Fruit fly (Drosophila melanogaster) whole organism, adult: ENCODE results near the gene CG31743.

Experiments
- CG11617 ChIP-seq: fragments of 200-800 bp; sonication (Bioruptor generic); optimal IDR thresholded peaks from 2 replicates; lab custom pipeline; 2017; ENCODE audit warnings: mild to moderate bottlenecking, missing biosample characterization, missing genetic modification reagents, missing genetic modification characterization
- CG12768 ChIP-seq: fragments of 200-800 bp; sonication (Bioruptor generic); optimal IDR thresholded peaks from 2 replicates; lab custom pipeline; 2017; ENCODE audit warnings: missing biosample characterization, missing genetic modification characterization, mild to moderate bottlenecking, moderate library complexity, missing genetic modification reagents
- CG14711 ChIP-seq: fragments of 200-800 bp; sonication (Bioruptor generic); optimal IDR thresholded peaks from 2 replicates; lab custom pipeline; 2018; ENCODE audit warnings: missing biosample characterization, mild to moderate bottlenecking, missing genetic modification characterization, moderate library complexity
- CG1620 ChIP-seq: fragments of 200-800 bp; sonication (Bioruptor generic); optimal IDR thresholded peaks from 2 replicates; lab custom pipeline; 2016; ENCODE audit warnings: missing biosample characterization, missing genetic modification characterization
- CG33017 ChIP-seq: fragments of 200-800 bp; sonication (Bioruptor generic); optimal IDR thresholded peaks from 2 replicates; lab custom pipeline; 2018; ENCODE audit warnings: missing biosample characterization, mild to moderate bottlenecking, missing genetic modification characterization, moderate library complexity
- CG5204 ChIP-seq: fragments of 200-800 bp; sonication (Bioruptor generic); optimal IDR thresholded peaks from 2 replicates; lab custom pipeline; 2016; ENCODE audit warnings: missing biosample characterization, missing genetic modification characterization
- CG7045 ChIP-seq: fragments of 200-800 bp; sonication (Bioruptor generic); optimal IDR thresholded peaks from 2 replicates; lab custom pipeline; 2017; ENCODE audit warnings: missing biosample characterization, mild to moderate bottlenecking, missing genetic modification characterization
- CG7101 ChIP-seq: fragments of 200-800 bp; sonication (Bioruptor generic); optimal IDR thresholded peaks from 2 replicates; lab custom pipeline; 2018; ENCODE audit warnings: missing biosample characterization, mild to moderate bottlenecking, missing genetic modification characterization, moderate library complexity
- Clk ChIP-seq: fragments of 200-800 bp; sonication (Bioruptor generic); optimal IDR thresholded peaks from 2 replicates; lab custom pipeline; 2017; ENCODE audit warnings: missing biosample characterization, missing genetic modification characterization
- Crg-1 ChIP-seq: fragments of 200-800 bp; sonication (Bioruptor generic); optimal IDR thresholded peaks from 2 replicates; lab custom pipeline; 2016; ENCODE audit warnings: missing biosample characterization, missing genetic modification characterization
- Hr96 ChIP-seq: fragments of 200-800 bp; sonication (Bioruptor generic); optimal IDR thresholded peaks from 2 replicates; lab custom pipeline; 2016; ENCODE audit warnings: missing biosample characterization, missing genetic modification characterization
- Mnt ChIP-seq: fragments of 200-800 bp; sonication (Bioruptor generic); optimal IDR thresholded peaks from 2 replicates; lab custom pipeline; 2016; ENCODE audit warnings: missing biosample characterization, mild to moderate bottlenecking, missing genetic modification characterization
- bab1 ChIP-seq: fragments of 200-800 bp; sonication (Bioruptor generic); optimal IDR thresholded peaks from 3 replicates; lab custom pipeline; 2019; ENCODE audit warnings: missing biosample characterization, mild to moderate bottlenecking, missing genetic modification characterization, moderate library complexity
- cic ChIP-seq: fragments of 200-800 bp; sonication (Bioruptor generic); optimal IDR thresholded peaks from 2 replicates; lab custom pipeline; 2017; ENCODE audit warnings: missing biosample characterization, mild to moderate bottlenecking, missing genetic modification characterization, moderate library complexity
- cnc ChIP-seq, 2 experiments: fragments of >200 bp; optimal IDR thresholded peaks; 2 replicates each; lab custom pipeline; 2017
- kay ChIP-seq: fragments of 200-800 bp; sonication (Bioruptor generic); peaks from one replicate; lab custom pipeline; 2016; ENCODE audit warnings: missing biosample characterization, missing genetic modification characterization, borderline replicate concordance
- ovo ChIP-seq: fragments of 200-800 bp; sonication (Bioruptor generic); optimal IDR thresholded peaks from 2 replicates; lab custom pipeline; 2016; ENCODE audit warnings: missing biosample characterization, missing genetic modification characterization
- pad ChIP-seq: fragments of 200-800 bp; sonication (Bioruptor generic); optimal IDR thresholded peaks from 3 replicates; lab custom pipeline; 2017; ENCODE audit warnings: missing biosample characterization, missing genetic modification characterization, mild to moderate bottlenecking, moderate library complexity, missing genetic modification reagents
- tj ChIP-seq: fragments of 200-800 bp; sonication (Bioruptor generic); optimal IDR thresholded peaks from 3 replicates; lab custom pipeline; 2017; ENCODE audit warnings: missing biosample characterization, mild to moderate bottlenecking, missing genetic modification characterization, moderate library complexity
- toe ChIP-seq: fragments of 200-800 bp; sonication (Bioruptor generic); optimal IDR thresholded peaks from 2 replicates; lab custom pipeline; 2016; ENCODE audit warnings: missing biosample characterization, missing genetic modification characterization

Gene CG31743

dm6 chr2L:16868897-16869324 is 10.4 kb upstream of the CG31743 start:
- no peak for TF ChIP-seq CG7101 (tag; lab: Kevin White, UChicago)
- TF ChIP-seq Crg-1 (GFP tag; lab: Kevin White, UChicago): no peak
- no peak for TF ChIP-seq CG11617 (GFP tag; lab: Kevin White, UChicago)
- no peak for TF ChIP-seq ovo (GFP tag; lab: Kevin White, UChicago)
- TF ChIP-seq cic (GFP tag; lab: Kevin White, UChicago): no peak

dm6 chr2L:16874924-16875323 is 4.4 kb upstream of the CG31743 start:
- TF ChIP-seq Hr96 (no peak), Crg-1 (GFP tag; lab: Kevin White, UChicago) (no peak), CG5204 (GFP tag; lab: Kevin White, UChicago) (no peak), kay (GFP tag; lab: Kevin White, UChicago) (peak; percentile 54)

dm6 chr2L:16876555-16876954 is 2.8 kb upstream of the CG31743 start:
- TF ChIP-seq Crg-1 (GFP tag; lab: Kevin White, UChicago) (no peak), CG7045 (GFP tag; lab: Kevin White, UChicago) (no peak), kay (GFP tag; lab: Kevin White, UChicago) (no peak), Mnt (no peak), CG5204 (GFP tag; lab: Kevin White, UChicago) (no peak), CG1620 (GFP tag; lab: Kevin White, UChicago) (no peak), CG7101 (tag; lab: Kevin White, UChicago) (no peak), Hr96 (no peak), Clk (GFP tag; lab: Kevin White, UChicago) (no peak), CG11617 (GFP tag; lab: Kevin White, UChicago) (no peak), bab1 (GFP tag; lab: Kevin White, UChicago) (no peak), cic (GFP tag; lab: Kevin White, UChicago) (no peak), CG14711 (tag; lab: Kevin White, UChicago) (no peak), CG33017 (tag; lab: Kevin White, UChicago) (no peak), CG12768 (GFP tag; lab: Kevin White, UChicago) (no peak), toe (no peak)

- TF ChIP-seq Hr96: no peak
- TF ChIP-seq Mnt: no peak
- TF ChIP-seq tj (GFP tag; lab: Kevin White, UChicago): no peak
- no peak for TF ChIP-seq kay (GFP tag; lab: Kevin White, UChicago)
- TF ChIP-seq CG33017 (tag; lab: Kevin White, UChicago): no peak
- TF ChIP-seq Clk (GFP tag; lab: Kevin White, UChicago): no peak
- TF ChIP-seq CG14711 (tag; lab: Kevin White, UChicago): no peak
- no peak for TF ChIP-seq ovo (GFP tag; lab: Kevin White, UChicago)
- no peak for TF ChIP-seq bab1 (GFP tag; lab: Kevin White, UChicago)
- no peak for TF ChIP-seq cic (GFP tag; lab: Kevin White, UChicago)
- no peak for TF ChIP-seq pad (GFP tag; lab: Kevin White, UChicago)
- no peak for TF ChIP-seq cnc (optimal IDR thresholded peaks at IDR 0.05; lab: Kevin White, UChicago)
- TF ChIP-seq CG12768 (GFP tag; lab: Kevin White, UChicago): no peak
- TF ChIP-seq CG11617 (GFP tag; lab: Kevin White, UChicago): no peak
- TF ChIP-seq CG5204 (GFP tag; lab: Kevin White, UChicago): no peak
- TF ChIP-seq CG1620 (GFP tag; lab: Kevin White, UChicago): no peak
- TF ChIP-seq toe: no peak
- no peak for TF ChIP-seq Crg-1 (GFP tag; lab: Kevin White, UChicago)
- no peak for TF ChIP-seq CG7101 (tag; lab: Kevin White, UChicago)
Measured at dm6 chr2L:16877678-16878077, 1.6 kb upstream of the CG31743 start.

- TF ChIP-seq Mnt: peak; percentile 77
- TF ChIP-seq Clk (GFP tag; lab: Kevin White, UChicago): no peak
- peak; percentile 43 for TF ChIP-seq CG1620 (GFP tag; lab: Kevin White, UChicago)
- TF ChIP-seq CG12768 (GFP tag; lab: Kevin White, UChicago): peak; percentile 39
- peak; percentile 1 for TF ChIP-seq tj (GFP tag; lab: Kevin White, UChicago)
- TF ChIP-seq bab1 (GFP tag; lab: Kevin White, UChicago): peak; percentile 10
- TF ChIP-seq CG7101 (tag; lab: Kevin White, UChicago): peak; percentile 36
- TF ChIP-seq CG14711 (tag; lab: Kevin White, UChicago): no peak
- TF ChIP-seq cic (GFP tag; lab: Kevin White, UChicago): peak; percentile 7
- TF ChIP-seq CG7045 (GFP tag; lab: Kevin White, UChicago): no peak
Measured at dm6 chr2L:16880930-16881329, 1.6 kb downstream of the CG31743 start.

dm6 chr2L:16882372-16882771 is 3.1 kb downstream of the CG31743 start:
- no peak for TF ChIP-seq CG11617 (GFP tag; lab: Kevin White, UChicago)
- TF ChIP-seq CG1620 (GFP tag; lab: Kevin White, UChicago): no peak
- TF ChIP-seq CG12768 (GFP tag; lab: Kevin White, UChicago): peak; percentile 10
- TF ChIP-seq CG7045 (GFP tag; lab: Kevin White, UChicago): no peak
- TF ChIP-seq CG33017 (tag; lab: Kevin White, UChicago): no peak
- no peak for TF ChIP-seq bab1 (GFP tag; lab: Kevin White, UChicago)
- TF ChIP-seq Clk (GFP tag; lab: Kevin White, UChicago): no peak
- peak; percentile 48 for TF ChIP-seq Mnt
- TF ChIP-seq CG7101 (tag; lab: Kevin White, UChicago): no peak
- no peak for TF ChIP-seq CG14711 (tag; lab: Kevin White, UChicago)
- TF ChIP-seq kay (GFP tag; lab: Kevin White, UChicago): peak; percentile 43
- peak; percentile 87 for TF ChIP-seq tj (GFP tag; lab: Kevin White, UChicago)
- no peak for TF ChIP-seq toe
- TF ChIP-seq Crg-1 (GFP tag; lab: Kevin White, UChicago): no peak
- TF ChIP-seq CG5204 (GFP tag; lab: Kevin White, UChicago): no peak
- no peak for TF ChIP-seq Hr96
- TF ChIP-seq ovo (GFP tag; lab: Kevin White, UChicago): no peak
- peak; percentile 33 to 66 for TF ChIP-seq cnc (optimal IDR thresholded peaks at IDR 0.05; lab: Kevin White, UChicago)
- peak; percentile 25 for TF ChIP-seq cic (GFP tag; lab: Kevin White, UChicago)
